1 fruit fly cellular context compared by ENCODE assay signal in the genomic region with DNA sequence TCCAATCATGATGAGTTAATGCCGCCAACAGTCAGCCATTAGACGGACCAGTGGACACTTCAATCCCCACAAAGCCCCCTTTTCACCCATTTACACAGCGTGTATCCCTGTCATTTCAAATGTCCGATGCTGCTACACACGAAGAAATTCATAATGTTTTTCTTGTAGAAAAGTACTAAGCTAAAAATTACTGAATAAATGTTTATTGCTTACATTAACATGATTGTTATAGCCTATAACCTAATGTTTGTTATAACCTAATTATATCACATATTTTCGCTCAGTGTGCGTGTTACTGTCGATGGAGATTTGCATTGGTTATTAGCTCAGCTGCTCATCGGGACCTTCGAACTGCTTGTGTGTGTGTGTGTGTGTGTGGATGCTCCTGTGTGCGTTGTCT.
TF ChIP-seq lines count a peak whose summit lies in the region.

No protein-coding gene starts in this region.

TF ChIP-seq in whole organism, embryonic, 481 proteins besides CTCF, POLR2A, EP300 and RAD21 (continued from another document):
- TF ChIP-seq CG17912 (GFP tag; optimal IDR thresholded peaks at IDR 0.05; lab: Kevin White, UChicago), result no peak
- TF ChIP-seq Dfd (GFP tag; optimal IDR thresholded peaks at IDR 0.05; lab: Kevin White, UChicago), result no peak
- peak; percentile 57; the same call in 1 of the 3 replicates for TF ChIP-seq CG11695 (GFP tag; IDR thresholded peaks at IDR 0.05; lab: Robert Waterston, UW)
- 0 out of 2 replicates have a peak, but pooled peaks have one; percentile 26 for TF ChIP-seq CG32772 (GFP tag; IDR thresholded peaks at IDR 0.05; lab: Robert Waterston, UW)
- TF ChIP-seq CG8765 (GFP tag; IDR thresholded peaks at IDR 0.05; lab: Robert Waterston, UW), result no peak
- TF ChIP-seq stc (GFP tag; IDR thresholded peaks at IDR 0.05; lab: Robert Waterston, UW), result peak; percentile 63
- TF ChIP-seq cas (GFP tag; IDR thresholded peaks at IDR 0.05; lab: Robert Waterston, UW), result no peak
- TF ChIP-seq CG12391 (tag; optimal IDR thresholded peaks at IDR 0.05; lab: Kevin White, UChicago), result peak; percentile 43
- TF ChIP-seq prd (optimal IDR thresholded peaks at IDR 0.05; lab: Kevin White, UChicago), result no peak
- TF ChIP-seq prd (GFP tag; IDR thresholded peaks at IDR 0.05; lab: Robert Waterston, UW), result peak; percentile 70; the same call in 2 of the 3 replicates
- TF ChIP-seq CG4617 (GFP tag; optimal IDR thresholded peaks at IDR 0.05; lab: Kevin White, UChicago; ENCODE audit: borderline replicate concordance), result no peak
- peak; percentile 44 for TF ChIP-seq CG7839 (tag; optimal IDR thresholded peaks at IDR 0.05; lab: Kevin White, UChicago)
- peak; percentile 43; the same call in 1 of the 2 replicates for TF ChIP-seq ranshi (GFP tag; IDR thresholded peaks at IDR 0.05; lab: Robert Waterston, UW)
- TF ChIP-seq Drgx (GFP tag; IDR thresholded peaks at IDR 0.05; lab: Robert Waterston, UW), result peak; percentile 71; the same call in 1 of the 2 replicates
- peak; percentile 38 for TF ChIP-seq ATbp (GFP tag; optimal IDR thresholded peaks at IDR 0.05; lab: Kevin White, UChicago)
- no peak for TF ChIP-seq CG11093 (GFP tag; IDR thresholded peaks at IDR 0.05; lab: Robert Waterston, UW)
- TF ChIP-seq lola (GFP tag; optimal IDR thresholded peaks at IDR 0.05; lab: Kevin White, UChicago), result no peak
- no peak for TF ChIP-seq bbx (GFP tag; IDR thresholded peaks at IDR 0.05; lab: Robert Waterston, UW; ENCODE audit: partially characterized antibody)
- peak; percentile 12; the same call in 1 of the 3 replicates for TF ChIP-seq Aef1 (GFP tag; IDR thresholded peaks at IDR 0.05; lab: Robert Waterston, UW)
- TF ChIP-seq ken (GFP tag; IDR thresholded peaks at IDR 0.05; lab: Robert Waterston, UW), result peak; percentile 44; the same call in 1 of the 3 replicates
- peak; percentile 49; the same call in 1 of the 2 replicates for TF ChIP-seq ttk (GFP tag; IDR thresholded peaks at IDR 0.05; lab: Robert Waterston, UW)
- TF ChIP-seq danr (GFP tag; IDR thresholded peaks at IDR 0.05; lab: Robert Waterston, UW), result 0 out of 2 replicates have a peak, but pooled peaks have one; percentile 19
- TF ChIP-seq Blimp-1 (GFP tag; optimal IDR thresholded peaks at IDR 0.05; lab: Kevin White, UChicago), result peak; percentile 47
- TF ChIP-seq CG10209 (GFP tag; optimal IDR thresholded peaks at IDR 0.05; lab: Kevin White, UChicago), result peak; percentile 5
- TF ChIP-seq CG17359 (tag; optimal IDR thresholded peaks at IDR 0.05; lab: Kevin White, UChicago), result peak; percentile 65
- TF ChIP-seq corto (GFP tag; optimal IDR thresholded peaks at IDR 0.05; lab: Kevin White, UChicago), result no peak
- TF ChIP-seq jumu (GFP tag; optimal IDR thresholded peaks at IDR 0.05; lab: Kevin White, UChicago), result peak; percentile 5
- no peak for TF ChIP-seq pros (GFP tag; optimal IDR thresholded peaks at IDR 0.05; lab: Kevin White, UChicago)
- TF ChIP-seq sna (GFP tag; IDR thresholded peaks at IDR 0.05; lab: Robert Waterston, UW; ENCODE audit: partially characterized antibody), result no peak
- TF ChIP-seq CG11398 (GFP tag; optimal IDR thresholded peaks at IDR 0.05; lab: Kevin White, UChicago), result no peak
- TF ChIP-seq CG1024 (GFP tag; IDR thresholded peaks at IDR 0.05; lab: Robert Waterston, UW), result peak; percentile 39; the same call in 1 of the 2 replicates
- TF ChIP-seq HHEX (GFP tag; optimal IDR thresholded peaks at IDR 0.05; lab: Kevin White, UChicago), result peak; percentile 2
- TF ChIP-seq Fer3 (tag; optimal IDR thresholded peaks at IDR 0.05; lab: Kevin White, UChicago), result peak; percentile 38
- no peak for TF ChIP-seq tna (GFP tag; IDR thresholded peaks at IDR 0.05; lab: Robert Waterston, UW; ENCODE audit: partially characterized antibody)
- TF ChIP-seq CG34422 (GFP tag; IDR thresholded peaks at IDR 0.05; lab: Robert Waterston, UW), result peak; percentile 47; the same call in 1 of the 3 replicates
- TF ChIP-seq Six4 (GFP tag; optimal IDR thresholded peaks at IDR 0.05; lab: Kevin White, UChicago), result no peak
- TF ChIP-seq Hr39 (optimal IDR thresholded peaks at IDR 0.05; lab: Kevin White, UChicago), result no peak
- TF ChIP-seq CG1792 (GFP tag; optimal IDR thresholded peaks at IDR 0.05; lab: Kevin White, UChicago), result peak; percentile 40
- TF ChIP-seq NfI (GFP tag; optimal IDR thresholded peaks at IDR 0.05; lab: Kevin White, UChicago), result peak; percentile 13
- TF ChIP-seq CG14860 (GFP tag; IDR thresholded peaks at IDR 0.05; lab: Robert Waterston, UW; ENCODE audit: partially characterized antibody), result no peak
- TF ChIP-seq CG4730 (GFP tag; IDR thresholded peaks at IDR 0.05; lab: Robert Waterston, UW), result 0 out of 2 replicates have a peak, but pooled peaks have one; percentile 24
- peak; percentile 18 for TF ChIP-seq bcd (GFP tag; optimal IDR thresholded peaks at IDR 0.05; lab: Kevin White, UChicago)
- peak; percentile 24 for TF ChIP-seq CG8944 (GFP tag; optimal IDR thresholded peaks at IDR 0.05; lab: Kevin White, UChicago)
- TF ChIP-seq E2f1 (GFP tag; IDR thresholded peaks at IDR 0.05; lab: Robert Waterston, UW), result 0 out of 2 replicates have a peak, but pooled peaks have one; percentile 11
- no peak for TF ChIP-seq CG16813 (GFP tag; IDR thresholded peaks at IDR 0.05; lab: Robert Waterston, UW; ENCODE audit: partially characterized antibody)
- no peak for TF ChIP-seq CG3281 (GFP tag; optimal IDR thresholded peaks at IDR 0.05; lab: Kevin White, UChicago)
- no peak for TF ChIP-seq inv (GFP tag; IDR thresholded peaks at IDR 0.05; lab: Robert Waterston, UW; ENCODE audit: partially characterized antibody)
- TF ChIP-seq CG10267 (tag; optimal IDR thresholded peaks at IDR 0.05; lab: Kevin White, UChicago), result peak; percentile 13
- TF ChIP-seq Mad (GFP tag; optimal IDR thresholded peaks at IDR 0.05; lab: Kevin White, UChicago), result no peak
- TF ChIP-seq CG9437 (GFP tag; optimal IDR thresholded peaks at IDR 0.05; lab: Kevin White, UChicago), result peak; percentile 2
- TF ChIP-seq HmgZ (tag; optimal IDR thresholded peaks at IDR 0.05; lab: Kevin White, UChicago), result no peak
- TF ChIP-seq Optix (GFP tag; IDR thresholded peaks at IDR 0.05; lab: Robert Waterston, UW), result no peak
- peak; percentile 13 for TF ChIP-seq CG10654 (GFP tag; optimal IDR thresholded peaks at IDR 0.05; lab: Kevin White, UChicago)
- peak; percentile 20 for TF ChIP-seq CG16863 (GFP tag; optimal IDR thresholded peaks at IDR 0.05; lab: Kevin White, UChicago)
- TF ChIP-seq lilli (GFP tag; optimal IDR thresholded peaks at IDR 0.05; lab: Kevin White, UChicago), result peak; percentile 27
- TF ChIP-seq Hr3 (GFP tag; optimal IDR thresholded peaks at IDR 0.05; lab: Kevin White, UChicago), result peak; percentile 12
- TF ChIP-seq Xbp1 (GFP tag; optimal IDR thresholded peaks at IDR 0.05; lab: Kevin White, UChicago), result peak; percentile 59
- no peak for TF ChIP-seq dm (GFP tag; optimal IDR thresholded peaks at IDR 0.05; lab: Kevin White, UChicago)
- TF ChIP-seq pnt (GFP tag; optimal IDR thresholded peaks at IDR 0.05; lab: Kevin White, UChicago), result peak; percentile 29
